Fruit fly (Drosophila melanogaster) whole organism, embryonic: Measurements from ENCODE around the gene CG15247.
A peak's percentile ranks its signal among the peaks of the same experiment; 100 is the strongest.

ENCODE experiments used
- Ada2b ChIP-seq: fragments of 200-800 bp; sonication (Bioruptor generic); IDR thresholded peaks from 2 replicates; pipeline ENCODE4 v1.3.6; 2022; ENCODE audit warnings: missing biosample characterization, missing genetic modification characterization
- Bteb2 ChIP-seq: fragments of 200-800 bp; sonication (Bioruptor generic); optimal IDR thresholded peaks from 2 replicates; lab custom pipeline; 2016; ENCODE audit warnings: missing biosample characterization, missing genetic modification characterization
- CG10209 ChIP-seq: fragments of 200-800 bp; sonication (Bioruptor generic); optimal IDR thresholded peaks from 3 replicates; lab custom pipeline; 2017; ENCODE audit warnings: missing biosample characterization, mild to moderate bottlenecking, missing genetic modification characterization, missing genetic modification reagents
- CG10543 ChIP-seq: fragments of 200-800 bp; sonication (Bioruptor generic); optimal IDR thresholded peaks from 3 replicates; lab custom pipeline; 2017; ENCODE audit warnings: missing biosample characterization, mild to moderate bottlenecking, missing genetic modification characterization, moderate library complexity
- CG10979 ChIP-seq: fragments of 200-800 bp; sonication (Bioruptor generic); optimal IDR thresholded peaks from 2 replicates; lab custom pipeline; 2018; ENCODE audit warnings: missing biosample characterization, mild to moderate bottlenecking, missing genetic modification characterization, moderate library complexity
- CG11093 ChIP-seq: fragments of 200-800 bp; sonication (Bioruptor generic); IDR thresholded peaks from 3 replicates; pipeline ENCODE4 v1.3.6; 2022; ENCODE audit warnings: missing biosample characterization, missing genetic modification characterization
- CG1233 ChIP-seq: fragments of 200-800 bp; sonication (Bioruptor generic); optimal IDR thresholded peaks from 4 replicates; lab custom pipeline; 2018; ENCODE audit warnings: missing biosample characterization, mild to moderate bottlenecking, missing genetic modification characterization
- CG13296 ChIP-seq: fragments of 200-800 bp; sonication (Bioruptor generic); optimal IDR thresholded peaks from 3 replicates; lab custom pipeline; 2018; ENCODE audit warnings: missing biosample characterization, mild to moderate bottlenecking, missing genetic modification characterization
- CG15269 ChIP-seq: fragments of 200-800 bp; sonication (Bioruptor generic); optimal IDR thresholded peaks from 2 replicates; lab custom pipeline; 2018; ENCODE audit warnings: missing biosample characterization, mild to moderate bottlenecking, missing genetic modification characterization, moderate library complexity
- CG17361 ChIP-seq: fragments of 200-800 bp; sonication (Bioruptor generic); IDR thresholded peaks from 3 replicates; pipeline ENCODE4 v1.3.6; 2022; ENCODE audit warnings: missing biosample characterization, missing genetic modification characterization
- CG2678 ChIP-seq: fragments of 200-800 bp; sonication (Bioruptor generic); optimal IDR thresholded peaks from 3 replicates; lab custom pipeline; 2019; ENCODE audit warnings: missing biosample characterization, mild to moderate bottlenecking, missing genetic modification characterization, moderate library complexity
- CG2875 ChIP-seq: fragments of 200-800 bp; sonication (Bioruptor generic); optimal IDR thresholded peaks from 2 replicates; lab custom pipeline; 2017; ENCODE audit warnings: missing biosample characterization, mild to moderate bottlenecking, missing genetic modification characterization, missing genetic modification reagents
- CG30403 ChIP-seq: fragments of 200-800 bp; sonication (Bioruptor generic); optimal IDR thresholded peaks from 3 replicates; lab custom pipeline; 2016; ENCODE audit warnings: missing biosample characterization, missing genetic modification characterization
- CG3065 ChIP-seq: fragments of 200-800 bp; sonication (Bioruptor generic); optimal IDR thresholded peaks from 2 replicates; lab custom pipeline; 2016; ENCODE audit warnings: missing biosample characterization, missing genetic modification characterization
- CG31441 ChIP-seq: fragments of 200-800 bp; sonication (Bioruptor generic); IDR thresholded peaks from 2 replicates; pipeline ENCODE4 v1.3.6; 2022; ENCODE audit warnings: missing biosample characterization, missing genetic modification characterization
- CG33557 ChIP-seq: fragments of 200-800 bp; sonication (Bioruptor generic); optimal IDR thresholded peaks from 2 replicates; lab custom pipeline; 2019; ENCODE audit warnings: missing biosample characterization, mild to moderate bottlenecking, missing genetic modification characterization, moderate library complexity
- CG43689 ChIP-seq: fragments of 200-800 bp; sonication (Bioruptor generic); IDR thresholded peaks from 2 replicates; pipeline ENCODE4 v1.3.6; 2022; ENCODE audit warnings: missing biosample characterization, missing genetic modification characterization
- CG4404 ChIP-seq: fragments of 200-800 bp; sonication (Bioruptor generic); IDR thresholded peaks from 2 replicates; pipeline ENCODE4 v1.3.6; 2022; ENCODE audit warnings: missing biosample characterization, missing genetic modification characterization
- CG6854 ChIP-seq: fragments of 200-800 bp; sonication (Bioruptor generic); optimal IDR thresholded peaks from 3 replicates; lab custom pipeline; 2017; ENCODE audit warnings: missing biosample characterization, mild to moderate bottlenecking, missing genetic modification characterization
- CG7271 ChIP-seq: fragments of 200-800 bp; sonication (Bioruptor generic); optimal IDR thresholded peaks from 2 replicates; lab custom pipeline; 2018; ENCODE audit warnings: missing biosample characterization, mild to moderate bottlenecking, missing genetic modification characterization, moderate library complexity
- CG7786 ChIP-seq: fragments of 200-800 bp; sonication (Bioruptor generic); optimal IDR thresholded peaks from 2 replicates; lab custom pipeline; 2016; ENCODE audit warnings: missing biosample characterization, missing genetic modification characterization
- CG7839 ChIP-seq: fragments of 200-800 bp; sonication (Bioruptor generic); optimal IDR thresholded peaks from 3 replicates; lab custom pipeline; 2018; ENCODE audit warnings: missing biosample characterization, mild to moderate bottlenecking, missing genetic modification characterization, moderate library complexity
- CG8388 ChIP-seq: fragments of 200-800 bp; sonication (Bioruptor generic); optimal IDR thresholded peaks from 2 replicates; lab custom pipeline; 2019; ENCODE audit warnings: missing biosample characterization, mild to moderate bottlenecking, missing genetic modification characterization, moderate library complexity
- CG8924 ChIP-seq: fragments of 200-800 bp; optimal IDR thresholded peaks from 3 replicates; lab custom pipeline; 2019; ENCODE audit warnings: missing biosample characterization, mild to moderate bottlenecking, missing genetic modification characterization, moderate library complexity
- Camta ChIP-seq: fragments of 200-800 bp; sonication (Bioruptor generic); optimal IDR thresholded peaks from 2 replicates; lab custom pipeline; 2016; ENCODE audit warnings: missing biosample characterization, missing genetic modification characterization
- Deaf1 ChIP-seq: fragments of 200-800 bp; optimal IDR thresholded peaks from 3 replicates; lab custom pipeline; 2019; ENCODE audit warnings: missing biosample characterization, mild to moderate bottlenecking, missing genetic modification characterization, moderate library complexity
- Drgx ChIP-seq: fragments of 200-800 bp; sonication (Bioruptor generic); IDR thresholded peaks from 2 replicates; pipeline ENCODE4 v1.3.6; 2022; ENCODE audit warnings: missing biosample characterization, missing genetic modification characterization
- HLHmδ ChIP-seq: fragments of 200-800 bp; sonication (Bioruptor generic); optimal IDR thresholded peaks from 2 replicates; lab custom pipeline; 2018; ENCODE audit warnings: missing biosample characterization, mild to moderate bottlenecking, missing genetic modification characterization, moderate library complexity
- Hsf ChIP-seq: fragments of 200-800 bp; sonication (Bioruptor generic); optimal IDR thresholded peaks from 3 replicates; lab custom pipeline; 2016; ENCODE audit warnings: missing biosample characterization, missing genetic modification characterization
- Jarid2 ChIP-seq: fragments of 200-800 bp; sonication (Bioruptor generic); optimal IDR thresholded peaks from 3 replicates; lab custom pipeline; 2017; ENCODE audit warnings: mild to moderate bottlenecking, missing biosample characterization, missing genetic modification reagents, missing genetic modification characterization
- Nf-YB ChIP-seq: fragments of 200-800 bp; sonication (Bioruptor generic); optimal IDR thresholded peaks from 3 replicates; lab custom pipeline; 2019; ENCODE audit warnings: missing biosample characterization, mild to moderate bottlenecking, missing genetic modification characterization, moderate library complexity
- Rfx ChIP-seq: fragments of 200-800 bp; sonication (Bioruptor generic); IDR thresholded peaks from 2 replicates; pipeline ENCODE4 v1.3.6; 2022; ENCODE audit warnings: missing biosample characterization, missing genetic modification characterization
- Side ChIP-seq: fragments of 200-800 bp; sonication (Bioruptor generic); optimal IDR thresholded peaks from 2 replicates; lab custom pipeline; 2016; ENCODE audit warnings: missing biosample characterization, missing genetic modification characterization
- Sox100B ChIP-seq: fragments of 200-800 bp; sonication (Bioruptor generic); optimal IDR thresholded peaks from 3 replicates; lab custom pipeline; 2018; ENCODE audit warnings: missing biosample characterization, mild to moderate bottlenecking, missing genetic modification characterization
- az2 ChIP-seq: fragments of 200-800 bp; sonication (Bioruptor generic); optimal IDR thresholded peaks from 3 replicates; lab custom pipeline; 2016; ENCODE audit warnings: missing biosample characterization, missing genetic modification characterization
- bcd ChIP-seq: fragments of 200-800 bp; sonication (Bioruptor generic); optimal IDR thresholded peaks from 2 replicates; lab custom pipeline; 2017; ENCODE audit warnings: missing biosample characterization, mild to moderate bottlenecking, missing genetic modification characterization
- crp ChIP-seq, 2 experiments: fragments of 200-800 bp; sonication (Bioruptor generic); optimal IDR thresholded peaks; 2 replicates in 1 of 2; 3 replicates in 1 of 2; lab custom pipeline; 2017; ENCODE audit warnings: missing biosample characterization in 2 of 2, missing genetic modification characterization in 2 of 2, mild to moderate bottlenecking in 1 of 2, moderate library complexity in 1 of 2
- dm ChIP-seq: fragments of 200-800 bp; sonication (Bioruptor generic); optimal IDR thresholded peaks from 3 replicates; lab custom pipeline; 2016; ENCODE audit warnings: missing biosample characterization, missing genetic modification characterization
- emc ChIP-seq: fragments of 200-800 bp; sonication (Bioruptor generic); optimal IDR thresholded peaks from 2 replicates; lab custom pipeline; 2016; ENCODE audit warnings: missing biosample characterization, missing genetic modification characterization
- ewg ChIP-seq: fragments of 200-800 bp; sonication (Bioruptor generic); optimal IDR thresholded peaks from 3 replicates; lab custom pipeline; 2017; ENCODE audit warnings: mild to moderate bottlenecking, missing biosample characterization, missing genetic modification reagents, missing genetic modification characterization
- gcm2 ChIP-seq: fragments of 200-800 bp; sonication (Bioruptor generic); optimal IDR thresholded peaks from 2 replicates; lab custom pipeline; 2016; ENCODE audit warnings: missing biosample characterization, missing genetic modification characterization
- gsb-n ChIP-seq: fragments of 200-800 bp; sonication (Bioruptor generic); optimal IDR thresholded peaks from 3 replicates; lab custom pipeline; 2018; ENCODE audit warnings: missing biosample characterization, mild to moderate bottlenecking, missing genetic modification characterization
- lab ChIP-seq: fragments of 200-800 bp; sonication (Bioruptor generic); optimal IDR thresholded peaks from 3 replicates; lab custom pipeline; 2017; ENCODE audit warnings: missing biosample characterization, missing genetic modification characterization, mild to moderate bottlenecking, moderate library complexity, missing genetic modification reagents
- oc ChIP-seq: fragments of 200-800 bp; sonication (Bioruptor generic); optimal IDR thresholded peaks from 2 replicates; lab custom pipeline; 2018; ENCODE audit warnings: missing biosample characterization, mild to moderate bottlenecking, missing genetic modification characterization, moderate library complexity
- repo ChIP-seq: fragments of 200-800 bp; sonication (Bioruptor generic); optimal IDR thresholded peaks from 2 replicates; lab custom pipeline; 2016; ENCODE audit warnings: missing biosample characterization, missing genetic modification characterization
- rib ChIP-seq: fragments of 200-800 bp; sonication (Bioruptor generic); IDR thresholded peaks from 2 replicates; pipeline ENCODE4 v1.3.6; 2022; ENCODE audit warnings: missing biosample characterization, missing genetic modification characterization
- so ChIP-seq: fragments of 200-800 bp; sonication (Bioruptor generic); IDR thresholded peaks from 3 replicates; pipeline ENCODE4 v1.3.6; 2022; ENCODE audit warnings: missing biosample characterization, missing genetic modification characterization
- tap ChIP-seq: fragments of 200-800 bp; optimal IDR thresholded peaks from 3 replicates; lab custom pipeline; 2019; ENCODE audit warnings: missing biosample characterization, mild to moderate bottlenecking, missing genetic modification characterization, moderate library complexity
- tin ChIP-seq: fragments of 200-800 bp; sonication (Bioruptor generic); optimal IDR thresholded peaks from 3 replicates; lab custom pipeline; 2016; ENCODE audit warnings: missing biosample characterization, missing genetic modification characterization
- wor ChIP-seq: fragments of 200-800 bp; sonication (Bioruptor generic); IDR thresholded peaks from 2 replicates; pipeline ENCODE4 v1.3.6; 2022; ENCODE audit warnings: missing biosample characterization, missing genetic modification characterization

Gene CG15247

DNA sequence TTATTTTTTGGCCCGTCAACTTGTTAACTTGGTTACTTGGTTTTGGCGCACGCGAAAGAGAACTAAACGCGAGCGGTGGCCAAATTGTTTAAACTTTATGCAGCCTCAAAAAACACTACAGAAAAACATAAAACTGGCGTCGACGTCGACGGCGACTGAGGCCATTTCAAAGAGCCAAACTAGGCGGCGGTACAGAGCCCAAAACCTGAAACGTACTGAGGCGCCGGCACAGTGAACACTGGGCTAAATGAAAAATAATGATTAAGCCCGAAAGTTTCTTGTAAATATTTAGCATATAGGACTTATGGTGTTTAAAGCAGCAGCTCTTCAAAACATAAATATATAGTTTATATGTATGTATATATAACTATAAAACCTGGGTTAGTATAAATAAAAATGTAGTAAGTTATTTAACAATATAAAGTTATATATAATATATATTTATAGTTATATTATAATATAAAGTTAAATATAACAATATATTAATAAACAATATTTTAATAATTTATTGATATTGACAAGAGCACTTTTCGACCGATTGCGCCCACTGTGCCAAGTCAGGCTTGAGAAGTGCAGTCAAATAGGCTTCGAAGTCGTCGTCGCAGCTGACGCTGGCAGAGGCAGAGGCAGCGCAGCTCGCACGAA is 23.2 kb upstream of the CG15247 start, which contains the start of gene CG15249 (continued):
- TF ChIP-seq so (GFP tag; lab: Robert Waterston, UW) (peak; percentile 49; the same call in 1 of the 3 replicates), CG7839 (tag; lab: Kevin White, UChicago) (peak; percentile 75), CG11093 (no peak), CG43689 (GFP tag; lab: Robert Waterston, UW) (no peak), bcd (GFP tag; lab: Kevin White, UChicago) (peak; percentile 30), CG1233 (GFP tag; lab: Kevin White, UChicago) (no peak), Ada2b (GFP tag; lab: Robert Waterston, UW) (no peak), Deaf1 (tag; lab: Kevin White, UChicago) (peak; percentile 41), CG17361 (GFP tag; lab: Robert Waterston, UW) (peak; percentile 82), CG10543 (GFP tag; lab: Kevin White, UChicago) (peak; percentile 14), tin (peak; percentile 3), Nf-YB (peak; percentile 32), CG33557 (GFP tag; lab: Kevin White, UChicago) (peak; percentile 36), ewg (GFP tag; lab: Kevin White, UChicago) (no peak), Side (GFP tag; lab: Kevin White, UChicago) (no peak), emc (GFP tag; lab: Kevin White, UChicago) (no peak), gcm2 (no peak), CG7271 (no peak), CG10979 (tag; lab: Kevin White, UChicago) (peak; percentile 75), Rfx (no peak), CG30403 (GFP tag; lab: Kevin White, UChicago) (peak; percentile 14), Hsf (no peak), Camta (GFP tag; lab: Kevin White, UChicago) (no peak), CG2875 (GFP tag; lab: Kevin White, UChicago) (peak; percentile 27), CG3065 (GFP tag; lab: Kevin White, UChicago) (no peak), oc (tag; lab: Kevin White, UChicago) (peak; percentile 24), CG8924 (tag; lab: Kevin White, UChicago) (peak; percentile 74), wor (GFP tag; lab: Robert Waterston, UW) (no peak), CG7786 (GFP tag; lab: Kevin White, UChicago) (no peak), CG31441 (GFP tag; lab: Robert Waterston, UW) (peak; percentile 76), Drgx (peak; percentile 41), az2 (no peak), dm (GFP tag; lab: Kevin White, UChicago) (no peak), HLHmδ (no peak), CG13296 (GFP tag; lab: Kevin White, UChicago) (peak; percentile 66), Sox100B (GFP tag; lab: Kevin White, UChicago) (peak; percentile 84), CG2678 (peak; percentile 83), Jarid2 (no peak), repo (GFP tag; lab: Kevin White, UChicago) (no peak), CG15269 (tag; lab: Kevin White, UChicago) (peak; percentile 63), CG4404 (no peak), CG10209 (peak; percentile 56), tap (tag; lab: Kevin White, UChicago) (peak; percentile 50), crp (GFP tag; optimal IDR thresholded peaks at IDR 0.05; lab: Kevin White, UChicago) (no peak), gsb-n (peak; percentile 59), CG8388 (GFP tag; lab: Kevin White, UChicago) (peak; percentile 28), CG6854 (no peak), Bteb2 (GFP tag; lab: Kevin White, UChicago) (no peak), rib (GFP tag; lab: Robert Waterston, UW) (no peak), lab (GFP tag; lab: Kevin White, UChicago) (peak; percentile 44)
